Worm (Caenorhabditis elegans): Measurements from ENCODE around the gene F11D11.3.

DNA sequence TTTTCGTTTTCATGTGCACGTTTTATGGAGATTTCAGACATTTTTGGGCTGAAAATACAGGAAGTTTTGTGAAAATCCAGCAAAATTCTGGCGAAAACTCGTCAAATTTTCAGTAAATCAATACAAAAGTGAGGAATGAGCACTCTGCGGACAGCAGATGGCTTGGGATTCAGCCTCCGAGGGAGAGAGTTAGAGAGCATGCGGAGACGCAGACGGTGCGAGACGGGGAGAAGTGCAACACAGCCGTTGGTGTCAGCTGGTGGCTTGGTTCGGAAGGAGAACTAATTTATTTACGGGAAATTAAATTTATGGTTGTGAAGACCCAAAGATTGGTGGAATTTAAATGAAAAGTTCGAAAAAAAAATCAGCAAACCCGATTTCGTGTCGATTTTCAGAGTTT lies 48.5 kb upstream of the F11D11.3 start, which contains the start of gene C54E10.6:
- TF ChIP-seq ztf-29 (GFP tag; IDR thresholded peaks at IDR 0.05) = no peak
- TF ChIP-seq flt-1 (GFP tag; IDR thresholded peaks at IDR 0.05) = no peak

All from whole organism, midembryonic.